Worm (Caenorhabditis elegans): ENCODE results near the gene B0303.11.

DNA sequence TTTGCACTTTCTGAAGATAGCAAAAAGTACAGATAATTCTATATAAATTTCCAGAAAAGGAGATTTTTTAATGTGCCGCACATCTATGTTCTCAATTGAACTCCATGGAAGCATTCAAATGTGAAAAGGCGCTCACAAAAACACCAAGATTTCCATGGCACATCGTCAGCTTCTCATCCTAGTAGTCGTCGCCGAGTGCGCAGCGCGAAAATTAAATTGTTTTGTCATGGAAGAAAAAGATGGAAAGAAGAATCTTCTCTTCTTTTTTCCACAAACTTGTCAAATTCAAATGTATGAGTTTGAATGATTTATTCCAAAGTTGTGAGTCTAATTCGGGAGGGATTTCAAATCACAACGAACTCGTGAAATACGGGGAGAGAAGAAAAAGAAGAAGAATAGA is 27.2 kb upstream of the B0303.11 start:
- TF ChIP-seq ces-1 (GFP tag; optimal IDR thresholded peaks at IDR 0.05) (no peak), ama-1 (optimal IDR thresholded peaks at IDR 0.05) (no peak), lir-3 (tag; optimal IDR thresholded peaks at IDR 0.05; ENCODE audit: poor library complexity) (no peak), blmp-1 (tag; optimal IDR thresholded peaks at IDR 0.05) (no peak), nhr-20 (tag; optimal IDR thresholded peaks at IDR 0.05) (no peak), dpl-1 (GFP tag; optimal IDR thresholded peaks at IDR 0.05) (no peak), unc-62 (GFP tag; optimal IDR thresholded peaks at IDR 0.05) (no peak), hpl-2 (GFP tag; optimal IDR thresholded peaks at IDR 0.05) (no peak), lin-39 (tag; optimal IDR thresholded peaks at IDR 0.05) (no peak), nhr-237 (tag; optimal IDR thresholded peaks at IDR 0.05) (no peak), ztf-4 (tag; optimal IDR thresholded peaks at IDR 0.05) (no peak), lin-35 (GFP tag; optimal IDR thresholded peaks at IDR 0.05) (no peak), ztf-11 (tag; optimal IDR thresholded peaks at IDR 0.05) (no peak), mdl-1 (tag; optimal IDR thresholded peaks at IDR 0.05) (no peak)

Data from whole organism, L1 larva.